Fruit fly (Drosophila melanogaster) Kc167 (cell line): ENCODE data around the gene CG43680.

ENCODE experiments used
- Sin3A ChIP-seq: fragments of >200 bp; optimal IDR thresholded peaks from 2 replicates; lab custom pipeline; 2018; ENCODE audit warnings: missing external identifiers
- ttk ChIP-seq: sonication (Bioruptor generic); optimal IDR thresholded peaks from 2 replicates; lab custom pipeline; 2017; ENCODE audit warnings: missing external identifiers

- no peak for TF ChIP-seq ttk (lab: Kevin White, UChicago)
- no peak for TF ChIP-seq Sin3A (lab: Kevin White, UChicago)
These were observed 19.0 kb downstream of the CG43680 start for dm6 chr3L:15034061-15034713.
